Fruit fly (Drosophila melanogaster): ENCODE data around the gene ND-13B.

DNA sequence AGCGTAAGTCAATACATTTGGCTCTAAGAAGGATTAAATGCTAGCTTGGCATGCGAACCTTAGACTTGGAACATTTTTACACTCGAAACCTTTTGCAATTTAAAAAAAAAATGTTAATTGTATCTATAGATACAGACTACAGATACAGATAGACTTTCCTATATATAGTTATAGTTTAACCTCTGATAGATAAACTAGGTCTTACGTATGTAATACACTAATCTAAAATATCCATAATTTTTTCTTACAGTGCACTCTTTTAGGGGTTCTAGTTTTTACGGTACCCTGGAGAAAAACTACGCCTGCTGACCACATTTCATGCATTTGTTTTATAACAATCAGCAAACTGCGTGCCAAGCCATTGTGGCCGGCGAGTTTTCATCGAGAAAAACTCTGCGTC is 46.8 kb downstream of the ND-13B start:
- TF ChIP-seq CG5204 (GFP tag; optimal IDR thresholded peaks at IDR 0.05) (no peak), CG7101 (tag; optimal IDR thresholded peaks at IDR 0.05) (no peak), cnc (optimal IDR thresholded peaks at IDR 0.05) (no peak), CG1620 (GFP tag; optimal IDR thresholded peaks at IDR 0.05) (no peak), toe (GFP tag; optimal IDR thresholded peaks at IDR 0.05) (no peak), Hr96 (GFP tag; optimal IDR thresholded peaks at IDR 0.05) (no peak), CG12768 (GFP tag; optimal IDR thresholded peaks at IDR 0.05) (no peak), CG7045 (GFP tag; optimal IDR thresholded peaks at IDR 0.05) (no peak), CG33017 (tag; optimal IDR thresholded peaks at IDR 0.05) (no peak), kay (GFP tag; ENCODE audit: borderline replicate concordance) (no peak)
